Worm (Caenorhabditis elegans) whole organism, mixed stage, embryonic: ENCODE data around the gene glb-1.

Source experiments
- M03D4.4 ChIP-seq: sonication (generic microtip); optimal IDR thresholded peaks from 2 replicates; lab custom pipeline; 2017; ENCODE audit warnings: mild to moderate bottlenecking, missing genetic modification characterization, missing compliant biosample characterization
- bed-3 ChIP-seq: fragments of 200-800 bp; sonication (Bioruptor generic); optimal IDR thresholded peaks from 3 replicates; lab custom pipeline; 2018; ENCODE audit warnings: mild to moderate bottlenecking, missing genetic modification characterization, moderate library complexity, missing compliant biosample characterization
- blmp-1 ChIP-seq: fragments of 150-350 bp; optimal IDR thresholded peaks from 2 replicates; lab custom pipeline; 2014; ENCODE audit warnings: missing biosample characterization, missing genetic modification characterization
- ceh-39 ChIP-seq: fragments of 150-350 bp; optimal IDR thresholded peaks from 2 replicates; lab custom pipeline; 2014; ENCODE audit warnings: missing biosample characterization, missing genetic modification characterization
- ceh-43 ChIP-seq: fragments of 200-800 bp; sonication (Bioruptor generic); optimal IDR thresholded peaks from 2 replicates; lab custom pipeline; 2018; ENCODE audit warnings: mild to moderate bottlenecking, missing genetic modification characterization, moderate library complexity, missing compliant biosample characterization
- ceh-83 ChIP-seq: fragments of 200-800 bp; sonication (Bioruptor generic); optimal IDR thresholded peaks from 2 replicates; lab custom pipeline; 2018; ENCODE audit warnings: mild to moderate bottlenecking, missing genetic modification characterization, missing compliant biosample characterization
- ces-1 ChIP-seq: fragments of 150-350 bp; optimal IDR thresholded peaks from 2 replicates; lab custom pipeline; 2014; ENCODE audit warnings: missing biosample characterization, missing genetic modification reagents, missing genetic modification characterization
- cnd-1 ChIP-seq: fragments of 200-800 bp; sonication (Bioruptor generic); optimal IDR thresholded peaks from 2 replicates; lab custom pipeline; 2018; ENCODE audit warnings: mild to moderate bottlenecking, missing genetic modification characterization, missing compliant biosample characterization
- drap-1 ChIP-seq: fragments of 200-800 bp; sonication (Bioruptor generic); optimal IDR thresholded peaks from 3 replicates; lab custom pipeline; 2018; ENCODE audit warnings: mild to moderate bottlenecking, missing genetic modification characterization, missing compliant biosample characterization
- elt-1 ChIP-seq: sonication (generic microtip); optimal IDR thresholded peaks from 2 replicates; lab custom pipeline; 2017; ENCODE audit warnings: missing genetic modification characterization, mild to moderate bottlenecking, missing compliant biosample characterization, antibody characterized with exemption, moderate library complexity, borderline replicate concordance; ENCODE audit not compliant: insufficient read depth
- elt-3 ChIP-seq: fragments of 150-350 bp; optimal IDR thresholded peaks from 2 replicates; lab custom pipeline; 2014; ENCODE audit warnings: missing biosample characterization, missing genetic modification characterization
- flh-1 ChIP-seq: fragments of 200-800 bp; sonication (Bioruptor generic); optimal IDR thresholded peaks from 2 replicates; lab custom pipeline; 2018; ENCODE audit warnings: mild to moderate bottlenecking, missing genetic modification characterization, moderate library complexity, missing compliant biosample characterization
- ham-2 ChIP-seq: fragments of 200-800 bp; sonication (Bioruptor generic); optimal IDR thresholded peaks from 2 replicates; lab custom pipeline; 2018; ENCODE audit warnings: mild to moderate bottlenecking, missing genetic modification characterization, missing compliant biosample characterization
- hlh-1 ChIP-seq: fragments of 150-350 bp; optimal IDR thresholded peaks from 2 replicates; lab custom pipeline; 2014; ENCODE audit warnings: missing biosample characterization, missing genetic modification reagents, missing genetic modification characterization
- lin-13 ChIP-seq: fragments of 150-350 bp; optimal IDR thresholded peaks from 2 replicates; lab custom pipeline; 2014; ENCODE audit warnings: missing biosample characterization, missing genetic modification characterization
- lin-32 ChIP-seq: fragments of 200-800 bp; sonication (Bioruptor generic); optimal IDR thresholded peaks from 2 replicates; lab custom pipeline; 2018; ENCODE audit warnings: mild to moderate bottlenecking, missing genetic modification characterization, missing compliant biosample characterization
- lsy-2 ChIP-seq: fragments of 150-350 bp; optimal IDR thresholded peaks from 2 replicates; lab custom pipeline; 2014; ENCODE audit warnings: missing biosample characterization, missing genetic modification characterization
- mab-5 ChIP-seq: fragments of 150-350 bp; optimal IDR thresholded peaks from 2 replicates; lab custom pipeline; 2014; ENCODE audit warnings: missing biosample characterization, missing genetic modification characterization
- mep-1 ChIP-seq: fragments of 150-350 bp; optimal IDR thresholded peaks from 2 replicates; lab custom pipeline; 2017; ENCODE audit warnings: missing biosample characterization, missing genetic modification reagents, missing genetic modification characterization, inconsistent platforms
- mls-2 ChIP-seq: sonication (generic microtip); optimal IDR thresholded peaks from 2 replicates; lab custom pipeline; 2016; ENCODE audit warnings: mild to moderate bottlenecking, missing genetic modification characterization, moderate library complexity, missing compliant biosample characterization
- nhr-12 ChIP-seq: fragments of 150-350 bp; optimal IDR thresholded peaks from 2 replicates; lab custom pipeline; 2014; ENCODE audit warnings: missing biosample characterization, missing genetic modification characterization
- nhr-2 ChIP-seq: fragments of 150-350 bp; optimal IDR thresholded peaks from 2 replicates; lab custom pipeline; 2014; ENCODE audit warnings: missing biosample characterization, missing genetic modification characterization
- nhr-237 ChIP-seq: fragments of 150-350 bp; optimal IDR thresholded peaks from 2 replicates; lab custom pipeline; 2014; ENCODE audit warnings: missing biosample characterization, missing genetic modification characterization
- nhr-28 ChIP-seq: fragments of 150-350 bp; optimal IDR thresholded peaks from 2 replicates; lab custom pipeline; 2014; ENCODE audit warnings: missing biosample characterization, missing genetic modification characterization
- nhr-76 ChIP-seq: sonication (generic microtip); optimal IDR thresholded peaks from 2 replicates; lab custom pipeline; 2017; ENCODE audit warnings: missing biosample characterization, missing genetic modification characterization
- pha-4 ChIP-seq: fragments of 150-350 bp; optimal IDR thresholded peaks from 2 replicates; lab custom pipeline; 2018; ENCODE audit warnings: missing biosample characterization, missing genetic modification reagents, missing genetic modification characterization
- sem-2 ChIP-seq: fragments of 200-800 bp; sonication (Bioruptor generic); optimal IDR thresholded peaks from 2 replicates; lab custom pipeline; 2018; ENCODE audit warnings: mild to moderate bottlenecking, missing genetic modification characterization, missing compliant biosample characterization
- snpc-4 ChIP-seq: fragments of 150-350 bp; optimal IDR thresholded peaks from 2 replicates; lab custom pipeline; 2014; ENCODE audit warnings: missing biosample characterization, missing genetic modification characterization
- sptf-1 ChIP-seq: sonication (generic microtip); optimal IDR thresholded peaks from 2 replicates; lab custom pipeline; 2017; ENCODE audit warnings: mild to moderate bottlenecking, missing genetic modification characterization, moderate library complexity, missing compliant biosample characterization
- tbx-8 ChIP-seq: fragments of 200-800 bp; sonication (Bioruptor generic); optimal IDR thresholded peaks from 2 replicates; lab custom pipeline; 2018; ENCODE audit warnings: mild to moderate bottlenecking, missing genetic modification characterization, moderate library complexity, missing compliant biosample characterization
- unc-120 ChIP-seq: sonication (generic microtip); optimal IDR thresholded peaks from 2 replicates; lab custom pipeline; 2017; ENCODE audit warnings: missing genetic modification characterization, missing compliant biosample characterization; ENCODE audit not compliant: poor library complexity, severe bottlenecking
- unc-39 ChIP-seq: fragments of 150-350 bp; optimal IDR thresholded peaks from 2 replicates; lab custom pipeline; 2014; ENCODE audit warnings: missing biosample characterization, missing genetic modification characterization
- unc-62 ChIP-seq: fragments of 150-350 bp; optimal IDR thresholded peaks from 2 replicates; lab custom pipeline; 2014; ENCODE audit warnings: missing biosample characterization, missing genetic modification reagents, missing genetic modification characterization
- zip-8 ChIP-seq: fragments of 150-350 bp; optimal IDR thresholded peaks from 2 replicates; lab custom pipeline; 2014; ENCODE audit warnings: missing biosample characterization, missing genetic modification characterization
- ztf-11 ChIP-seq: fragments of 150-350 bp; optimal IDR thresholded peaks from 2 replicates; lab custom pipeline; 2014; ENCODE audit warnings: missing biosample characterization, missing genetic modification characterization

The glb-1 gene

DNA sequence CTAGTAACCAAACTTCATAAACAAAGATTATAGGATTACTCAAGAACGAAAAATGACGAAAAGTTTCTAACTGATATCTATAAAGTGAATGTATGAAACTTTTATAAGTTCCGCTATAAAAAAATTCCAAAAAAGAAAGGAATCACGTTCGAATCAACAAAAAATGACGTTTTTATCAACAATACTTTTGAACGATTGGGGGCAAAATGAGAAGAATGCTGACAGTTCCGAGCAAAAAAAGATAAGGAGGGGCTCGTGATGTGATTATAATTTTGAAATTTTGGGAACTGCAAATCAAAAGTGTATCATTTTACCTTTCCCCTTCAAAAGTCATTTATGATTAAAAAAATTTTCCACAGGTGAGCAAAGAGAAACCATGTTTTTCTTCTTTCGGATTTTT, 44.1 kb downstream of the glb-1 start:
- no peak for TF ChIP-seq ces-1 (GFP tag; lab: Kevin White, UChicago)
- TF ChIP-seq nhr-237 = no peak
- TF ChIP-seq elt-1 (tag; lab: Kevin White, UChicago) = no peak
- TF ChIP-seq flh-1 (GFP tag; lab: Kevin White, UChicago) = no peak
- TF ChIP-seq ham-2 (GFP tag; lab: Kevin White, UChicago) = no peak
- no peak for TF ChIP-seq nhr-12
- no peak for TF ChIP-seq zip-8
- no peak for TF ChIP-seq snpc-4 (tag; lab: Kevin White, UChicago)
- no peak for TF ChIP-seq unc-62 (GFP tag; lab: Kevin White, UChicago)
- no peak for TF ChIP-seq ceh-83 (GFP tag; lab: Kevin White, UChicago)
- TF ChIP-seq lin-32 (GFP tag; lab: Kevin White, UChicago) = no peak
- no peak for TF ChIP-seq M03D4.4 (tag; lab: Kevin White, UChicago)
- no peak for TF ChIP-seq elt-3
- no peak for TF ChIP-seq sem-2 (GFP tag; lab: Kevin White, UChicago)
- TF ChIP-seq, all 35 proteins: peak for 0

DNA sequence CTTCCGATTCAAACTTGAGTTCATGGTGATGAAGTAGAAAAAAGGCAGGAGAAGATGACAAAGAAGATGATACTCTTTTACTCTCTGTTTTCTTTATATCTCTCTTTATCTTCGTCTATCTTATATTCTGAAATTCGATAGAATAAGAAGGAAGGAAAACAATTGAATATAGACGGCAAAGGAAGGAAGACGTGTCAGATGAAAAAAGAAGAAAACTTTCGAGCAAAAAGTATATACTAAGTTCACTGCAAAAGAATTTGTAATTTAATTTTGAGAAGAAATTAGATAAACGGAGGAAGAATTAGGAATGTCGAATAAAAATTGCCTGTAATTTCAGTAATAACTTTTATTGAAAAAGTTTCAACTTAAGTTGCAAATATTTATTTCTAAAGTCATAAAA, 46.1 kb downstream of the glb-1 start, which contains the start of gene K01F9.2:
Gene K01F9.2 (minus strand): TSS at position 127 of the 400 bp plus-strand sequence.
- TF ChIP-seq mep-1 (tag; lab: Kevin White, UChicago) = no peak
- TF ChIP-seq ces-1 (GFP tag; lab: Kevin White, UChicago) = peak; percentile 91

DNA sequence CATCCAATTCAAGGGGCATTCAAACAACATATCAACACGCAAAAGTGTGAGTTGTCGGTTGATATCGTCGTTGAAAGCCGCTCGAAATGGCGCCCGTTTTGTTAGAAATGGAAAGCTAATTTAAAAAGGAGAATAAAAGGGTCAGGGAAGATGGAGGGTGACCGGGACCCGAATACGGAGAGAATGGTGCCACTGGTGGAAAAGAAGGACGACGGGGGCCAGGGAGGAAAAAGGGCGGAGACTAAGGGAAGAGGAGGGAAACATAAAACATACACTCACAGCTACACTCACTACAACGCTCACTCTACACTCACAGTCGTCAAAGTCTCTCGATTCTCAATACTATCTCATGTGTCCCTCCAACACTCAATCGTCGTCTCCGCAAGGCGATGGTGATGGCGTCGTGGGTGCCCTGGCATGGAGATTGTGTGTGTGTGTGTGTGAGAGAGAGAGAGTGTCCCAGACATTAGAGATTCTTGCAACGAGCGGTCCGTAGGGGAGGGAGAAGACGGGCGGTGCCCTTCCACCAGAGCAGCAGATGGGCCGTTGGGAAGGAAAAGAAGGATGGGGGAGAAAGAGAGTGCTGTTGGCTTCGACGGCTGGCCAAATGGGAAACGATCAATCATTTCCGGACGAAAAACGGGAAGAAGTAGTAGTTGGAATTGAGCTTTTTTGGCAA, 49.0 kb downstream of the glb-1 start:
- TF ChIP-seq unc-120 (peak; percentile 100), ceh-83 (GFP tag; lab: Kevin White, UChicago) (no peak), drap-1 (GFP tag; lab: Kevin White, UChicago) (peak; percentile 74), elt-1 (tag; lab: Kevin White, UChicago) (no peak), nhr-76 (tag; lab: Kevin White, UChicago) (no peak), nhr-237 (peak; percentile 19), snpc-4 (tag; lab: Kevin White, UChicago) (no peak), nhr-12 (peak; percentile 67), blmp-1 (tag; lab: Kevin White, UChicago) (no peak), mls-2 (peak; percentile 85), lsy-2 (tag; lab: Kevin White, UChicago) (peak; percentile 33), lin-13 (tag; lab: Kevin White, UChicago) (peak; percentile 2), cnd-1 (tag; lab: Kevin White, UChicago) (peak; percentile 78), pha-4 (tag; lab: Kevin White, UChicago) (peak; percentile 20), mab-5 (tag; lab: Kevin White, UChicago) (no peak), ham-2 (GFP tag; lab: Kevin White, UChicago) (no peak), zip-8 (no peak), ztf-11 (tag; lab: Kevin White, UChicago) (peak; percentile 57), ceh-43 (GFP tag; lab: Kevin White, UChicago) (peak; percentile 23), lin-32 (GFP tag; lab: Kevin White, UChicago) (peak; percentile 85), unc-39 (tag; lab: Kevin White, UChicago) (peak; percentile 22), unc-62 (GFP tag; lab: Kevin White, UChicago) (peak; percentile 91), ces-1 (GFP tag; lab: Kevin White, UChicago) (peak; percentile 23), ceh-39 (peak; percentile 42), M03D4.4 (tag; lab: Kevin White, UChicago) (peak; percentile 60), elt-3 (no peak), hlh-1 (peak; percentile 69), mep-1 (tag; lab: Kevin White, UChicago) (peak; percentile 87), sptf-1 (tag; lab: Kevin White, UChicago) (peak; percentile 60), tbx-8 (GFP tag; lab: Kevin White, UChicago) (peak; percentile 71), sem-2 (GFP tag; lab: Kevin White, UChicago) (no peak), nhr-28 (no peak), flh-1 (GFP tag; lab: Kevin White, UChicago) (peak; percentile 34), bed-3 (GFP tag; lab: Kevin White, UChicago) (no peak), nhr-2 (tag; lab: Kevin White, UChicago) (peak; percentile 21)
